Worm (Caenorhabditis elegans) whole organism, L4/young adult: ENCODE data around the gene eat-20.

ENCODE experiments used
- W03F9.2 ChIP-seq: fragments of 150-350 bp; optimal IDR thresholded peaks from 2 replicates; lab custom pipeline; 2014; ENCODE audit warnings: missing biosample characterization, missing genetic modification characterization
- dao-5 ChIP-seq: sonication (generic microtip); optimal IDR thresholded peaks from 2 replicates; lab custom pipeline; 2016; ENCODE audit warnings: missing genotype, missing genetic modification characterization, moderate library complexity, missing compliant biosample characterization
- him-1 ChIP-seq: sonication (generic microtip); optimal IDR thresholded peaks from 2 replicates; lab custom pipeline; 2016; ENCODE audit warnings: missing genotype, missing genetic modification reagents, missing genetic modification characterization, missing compliant biosample characterization

eat-20 gene

ce11 chrX:15502455-15503174, 7.2 kb upstream of the eat-20 start, which contains the start of gene H13N06.7:
TSS of gene H13N06.7 (plus strand) at chrX:15503124.
- TF ChIP-seq him-1 (tag; lab: Kevin White, UChicago), result no peak
- no peak for TF ChIP-seq W03F9.2 (tag; lab: Kevin White, UChicago)
- no peak for TF ChIP-seq dao-5 (tag; lab: Kevin White, UChicago)

DNA sequence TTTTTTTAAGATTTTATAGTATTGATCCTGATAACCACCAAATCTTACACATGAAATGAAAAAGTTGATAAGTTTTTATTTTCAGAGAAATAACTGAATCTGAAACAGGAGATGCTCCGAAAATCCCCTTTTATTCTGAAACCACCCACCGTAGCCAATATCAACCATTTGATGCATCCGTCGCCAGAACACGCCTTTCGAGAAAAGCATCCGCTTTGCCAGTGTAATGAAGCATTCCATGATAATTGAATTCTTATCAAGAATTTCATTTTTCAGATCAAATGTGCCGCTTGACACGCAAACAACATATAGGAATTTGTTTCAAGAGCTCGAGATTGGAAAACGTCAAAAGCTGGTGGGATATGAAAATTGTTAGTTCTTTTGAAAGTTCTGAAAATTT, 5.0 kb upstream of the eat-20 start, which contains the start of gene tbh-1:
tbh-1 (minus strand) TSS at position 101 of the 400 bp plus-strand sequence.
- TF ChIP-seq W03F9.2 (tag; lab: Kevin White, UChicago) (no peak), him-1 (tag; lab: Kevin White, UChicago) (no peak), dao-5 (tag; lab: Kevin White, UChicago) (no peak)

ce11 chrX:15507830-15508347, 1.9 kb upstream of the eat-20 start, which contains the start of gene zipt-7.2:
TSS of gene zipt-7.2 (minus strand) at chrX:15507880.
- TF ChIP-seq him-1 (tag; lab: Kevin White, UChicago), result no peak
- no peak for TF ChIP-seq dao-5 (tag; lab: Kevin White, UChicago)
- no peak for TF ChIP-seq W03F9.2 (tag; lab: Kevin White, UChicago)

DNA sequence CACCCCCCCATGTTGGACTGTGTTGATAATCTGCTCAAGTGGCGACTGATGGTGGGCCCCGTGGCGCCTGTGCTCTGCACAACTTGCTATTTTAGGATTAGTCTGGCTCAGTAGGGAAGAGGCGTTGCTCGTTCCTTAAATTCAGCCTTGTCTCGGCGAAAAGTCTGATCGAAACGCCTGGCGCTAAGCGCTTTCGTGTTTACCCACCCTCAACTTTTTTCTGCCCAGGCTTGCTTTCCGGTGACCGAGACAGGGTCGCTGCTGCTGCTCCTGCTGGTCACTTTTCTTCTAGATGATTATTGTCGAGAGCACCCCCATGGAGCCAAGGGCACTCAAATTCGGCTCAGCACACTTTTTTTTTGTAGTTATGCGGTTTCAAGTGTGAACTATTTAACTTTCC, 4.7 kb downstream of the eat-20 start:
- TF ChIP-seq W03F9.2 (tag; lab: Kevin White, UChicago) (no peak), him-1 (tag; lab: Kevin White, UChicago) (no peak), dao-5 (tag; lab: Kevin White, UChicago) (no peak)

DNA sequence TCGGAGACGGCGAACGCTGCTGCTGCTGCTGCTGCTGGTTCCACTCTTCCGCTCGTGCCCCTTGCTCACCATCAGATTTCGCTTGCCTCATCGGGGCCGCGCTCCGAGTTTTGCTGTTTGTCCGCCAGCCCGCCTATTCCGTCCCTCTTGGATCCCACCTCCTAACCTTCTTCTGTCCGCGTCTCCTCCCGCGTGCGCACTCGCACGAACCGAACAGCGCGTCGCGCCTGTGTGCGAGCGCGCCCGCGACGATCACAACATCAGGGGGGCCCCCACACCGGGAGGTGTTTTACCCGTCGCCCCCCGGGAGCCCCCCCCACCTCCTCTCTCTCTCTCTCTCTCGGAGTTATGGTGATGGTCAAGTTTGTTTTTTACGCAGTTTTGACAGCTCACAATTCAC, 6.0 kb downstream of the eat-20 start:
- TF ChIP-seq him-1 (tag; lab: Kevin White, UChicago), result no peak
- TF ChIP-seq W03F9.2 (tag; lab: Kevin White, UChicago), result no peak
- TF ChIP-seq dao-5 (tag; lab: Kevin White, UChicago), result no peak

DNA sequence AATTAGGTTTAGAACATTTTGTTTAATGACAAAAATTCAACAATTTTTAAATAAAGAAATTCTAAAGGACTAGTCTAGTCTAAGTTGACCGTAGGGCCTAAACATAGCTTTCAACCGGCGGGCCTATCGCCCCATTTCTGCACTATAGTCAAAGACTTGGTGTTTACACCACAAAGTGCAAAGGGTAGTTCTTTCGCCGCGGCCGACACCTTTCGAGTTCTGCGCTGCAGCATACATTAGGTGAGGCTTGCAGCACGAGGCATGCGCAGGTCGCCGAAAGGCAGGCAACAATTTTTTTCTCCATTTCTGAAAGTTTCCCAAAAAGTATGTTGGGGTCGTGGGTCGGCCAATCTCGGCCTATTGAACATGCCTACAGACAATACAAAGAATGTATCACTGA, 18.7 kb downstream of the eat-20 start:
- no peak for TF ChIP-seq him-1 (tag; lab: Kevin White, UChicago)
- TF ChIP-seq dao-5 (tag; lab: Kevin White, UChicago), result no peak
- no peak for TF ChIP-seq W03F9.2 (tag; lab: Kevin White, UChicago)

DNA sequence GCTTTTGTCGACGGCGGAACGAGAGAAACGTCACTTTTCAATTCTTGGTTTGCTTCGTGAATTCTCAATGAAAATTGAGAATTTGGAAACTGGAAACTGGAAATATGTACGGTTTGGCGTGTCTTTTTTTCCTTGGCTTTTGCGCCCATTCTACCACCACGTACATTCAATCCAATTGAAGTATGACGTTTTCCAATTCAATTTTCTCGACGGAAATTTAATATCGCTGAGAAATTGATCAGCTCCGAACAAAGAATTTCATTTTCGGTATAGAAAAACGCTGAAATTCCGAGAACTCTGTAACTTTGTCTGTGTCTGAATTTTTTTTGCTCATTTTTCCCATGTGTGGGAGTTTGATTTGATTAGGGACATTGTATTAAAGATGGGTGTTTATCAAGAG, 23.4 kb downstream of the eat-20 start:
- TF ChIP-seq dao-5 (tag; lab: Kevin White, UChicago) (no peak), him-1 (tag; lab: Kevin White, UChicago) (no peak), W03F9.2 (tag; lab: Kevin White, UChicago) (no peak)

- TF ChIP-seq W03F9.2 (tag; lab: Kevin White, UChicago), result no peak
- peak; percentile 72 for TF ChIP-seq him-1 (tag; lab: Kevin White, UChicago)
- TF ChIP-seq dao-5 (tag; lab: Kevin White, UChicago), result no peak
Measured at ce11 chrX:15535190-15535636, 25.4 kb downstream of the eat-20 start.

DNA sequence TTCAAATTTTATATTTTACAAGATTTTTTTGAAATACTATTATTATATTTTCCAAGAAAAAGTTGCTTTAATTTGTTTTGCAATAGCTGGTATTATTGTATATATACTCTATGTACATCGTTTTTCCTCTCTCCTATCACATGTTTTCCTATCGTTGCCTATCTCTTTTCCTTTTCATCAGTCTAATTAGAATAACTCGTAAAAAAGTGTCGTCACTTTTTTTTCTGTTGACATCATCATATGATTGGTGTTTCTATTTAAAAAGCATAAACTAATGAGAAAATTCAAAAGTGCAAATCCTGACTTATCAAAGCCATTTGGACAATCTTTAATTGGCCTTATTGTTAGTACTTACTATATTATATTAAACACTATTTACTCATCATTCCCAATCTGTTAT, 26.2 kb downstream of the eat-20 start:
- TF ChIP-seq dao-5 (tag; lab: Kevin White, UChicago), result no peak
- TF ChIP-seq him-1 (tag; lab: Kevin White, UChicago), result no peak
- TF ChIP-seq W03F9.2 (tag; lab: Kevin White, UChicago), result no peak

DNA sequence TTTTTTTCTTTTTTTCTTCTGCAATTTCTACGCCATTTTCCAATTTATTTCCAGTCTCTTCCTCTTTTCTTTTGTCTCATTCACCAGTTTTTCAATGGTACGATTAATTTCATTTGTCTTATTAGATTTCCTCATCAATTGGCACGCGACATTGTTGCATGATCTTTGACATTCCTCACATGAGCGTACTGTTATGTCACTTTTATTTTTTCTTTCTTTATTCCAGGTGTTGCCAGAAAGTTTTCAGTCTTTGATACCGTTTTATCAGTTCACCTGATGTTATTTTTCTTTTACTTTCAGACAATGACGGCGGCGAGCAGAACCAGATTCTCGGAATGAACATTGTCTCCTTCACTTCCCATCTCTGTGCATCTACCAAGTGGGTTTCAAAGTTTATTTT, 27.6 kb downstream of the eat-20 start, which contains the start of the genes olrn-1 and C02C6.14:
olrn-1 (plus strand) TSS at position 301 of the 400 bp plus-strand sequence.
C02C6.14 (plus strand) TSS at position 304 of the 400 bp plus-strand sequence.
- TF ChIP-seq W03F9.2 (tag; lab: Kevin White, UChicago) (no peak), dao-5 (tag; lab: Kevin White, UChicago) (no peak), him-1 (tag; lab: Kevin White, UChicago) (no peak)

- no peak for TF ChIP-seq dao-5 (tag; lab: Kevin White, UChicago)
Measured at ce11 chrX:15539299-15539698, 29.5 kb downstream of the eat-20 start.

DNA sequence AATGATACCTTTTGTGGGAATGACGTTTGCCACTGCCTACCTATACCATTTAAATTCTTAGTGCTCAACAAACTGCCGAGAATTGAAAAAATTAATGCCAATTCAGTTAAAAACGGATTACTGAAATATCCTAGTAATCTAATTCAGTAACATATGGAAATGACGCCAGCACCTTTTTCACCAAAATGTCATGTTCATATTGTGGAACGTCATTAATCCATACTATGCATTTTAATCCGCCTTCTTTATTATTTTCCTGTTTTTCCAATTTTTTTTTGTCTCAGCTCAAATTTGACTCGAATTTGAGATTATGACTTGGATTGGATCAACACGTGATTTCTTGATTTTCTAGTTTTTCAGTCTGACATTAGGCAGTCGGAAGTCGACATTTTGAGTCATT, 31.6 kb downstream of the eat-20 start:
- TF ChIP-seq him-1 (tag; lab: Kevin White, UChicago), result no peak
- TF ChIP-seq W03F9.2 (tag; lab: Kevin White, UChicago), result no peak
- no peak for TF ChIP-seq dao-5 (tag; lab: Kevin White, UChicago)

ce11 chrX:15544671-15545070, 34.9 kb downstream of the eat-20 start:
- no peak for TF ChIP-seq dao-5 (tag; lab: Kevin White, UChicago)

DNA sequence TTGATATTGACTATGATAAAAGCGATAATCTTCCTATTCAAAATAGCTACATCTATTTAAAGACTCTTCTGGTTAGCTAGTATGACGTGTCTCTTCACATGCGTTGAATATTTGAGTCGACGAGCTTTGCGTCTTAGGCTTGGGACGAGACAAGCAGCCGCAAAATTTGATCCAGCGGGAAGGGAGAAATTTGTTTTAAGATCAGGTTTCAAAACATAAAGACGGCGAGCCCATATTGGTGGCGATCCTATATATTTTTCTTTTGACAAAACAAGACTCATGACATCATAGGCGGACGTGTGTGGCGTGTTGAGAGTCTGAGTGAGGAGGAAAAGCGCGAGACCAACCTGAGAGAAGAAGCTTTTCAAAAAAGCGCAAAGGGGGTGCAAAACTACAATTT, 35.7 kb downstream of the eat-20 start:
- TF ChIP-seq dao-5 (tag; lab: Kevin White, UChicago) (no peak), W03F9.2 (tag; lab: Kevin White, UChicago) (no peak), him-1 (tag; lab: Kevin White, UChicago) (no peak)
